Fruit fly (Drosophila melanogaster): ENCODE data around the gene CG42583.
"Not testable (repeated sequence)": the region's sequence is repeated elsewhere in the genome, so short reads cannot be mapped to it uniquely, and the experiment has no call there.

dm6 chrX:20096374-20096773, 43.2 kb upstream of the CG42583 start, which contains the start of gene CG42581:
- TF ChIP-seq CG8478, CTCF (optimal IDR thresholded peaks at IDR 0.05): not testable (repeated sequence)

All from S2 (cell line).